Fruit fly (Drosophila melanogaster) whole organism, embryonic: ENCODE results near the gene CG32281.

Experiments used
- BtbVII ChIP-seq: fragments of 200-800 bp; sonication (Bioruptor generic); optimal IDR thresholded peaks from 3 replicates; lab custom pipeline; 2017; ENCODE audit warnings: missing biosample characterization, mild to moderate bottlenecking, missing genetic modification characterization
- CG10209 ChIP-seq: fragments of 200-800 bp; sonication (Bioruptor generic); optimal IDR thresholded peaks from 3 replicates; lab custom pipeline; 2017; ENCODE audit warnings: missing biosample characterization, mild to moderate bottlenecking, missing genetic modification characterization, missing genetic modification reagents
- CG10431 ChIP-seq: fragments of 200-800 bp; sonication (Bioruptor generic); optimal IDR thresholded peaks from 3 replicates; lab custom pipeline; 2018; ENCODE audit warnings: missing biosample characterization, mild to moderate bottlenecking, missing genetic modification characterization
- CG10543 ChIP-seq: fragments of 200-800 bp; sonication (Bioruptor generic); optimal IDR thresholded peaks from 3 replicates; lab custom pipeline; 2017; ENCODE audit warnings: missing biosample characterization, mild to moderate bottlenecking, missing genetic modification characterization, moderate library complexity
- CG12769 ChIP-seq: fragments of 200-800 bp; sonication (Bioruptor generic); optimal IDR thresholded peaks from 2 replicates; lab custom pipeline; 2019; ENCODE audit warnings: missing biosample characterization, mild to moderate bottlenecking, missing genetic modification characterization, moderate library complexity
- CG14050 ChIP-seq: fragments of 200-800 bp; sonication (Bioruptor generic); IDR thresholded peaks from 3 replicates; pipeline ENCODE4 v1.3.6; 2022; ENCODE audit warnings: missing biosample characterization, missing genetic modification characterization
- CG1603 ChIP-seq: fragments of 200-800 bp; sonication (Bioruptor generic); optimal IDR thresholded peaks from 2 replicates; lab custom pipeline; 2019; ENCODE audit warnings: missing biosample characterization, mild to moderate bottlenecking, missing genetic modification characterization, moderate library complexity
- CG16813 ChIP-seq: fragments of 200-800 bp; sonication (Bioruptor generic); IDR thresholded peaks from 3 replicates; pipeline ENCODE4 v1.3.6; 2022; ENCODE audit warnings: missing biosample characterization, missing genetic modification characterization; ENCODE audit not compliant: partially characterized antibody
- CG17359 ChIP-seq: fragments of 200-800 bp; sonication (Bioruptor generic); optimal IDR thresholded peaks from 3 replicates; lab custom pipeline; 2018; ENCODE audit warnings: missing biosample characterization, mild to moderate bottlenecking, missing genetic modification characterization, moderate library complexity
- CG17361 ChIP-seq: fragments of 200-800 bp; sonication (Bioruptor generic); IDR thresholded peaks from 3 replicates; pipeline ENCODE4 v1.3.6; 2022; ENCODE audit warnings: missing biosample characterization, missing genetic modification characterization
- CG17568 ChIP-seq: fragments of 200-800 bp; sonication (Bioruptor generic); optimal IDR thresholded peaks from 2 replicates; lab custom pipeline; 2018; ENCODE audit warnings: missing biosample characterization, mild to moderate bottlenecking, missing genetic modification characterization, moderate library complexity
- CG18599 ChIP-seq: fragments of 200-800 bp; sonication (Bioruptor generic); optimal IDR thresholded peaks from 3 replicates; lab custom pipeline; 2017; ENCODE audit warnings: missing biosample characterization, missing genetic modification characterization, mild to moderate bottlenecking, moderate library complexity, missing genetic modification reagents
- CG31365 ChIP-seq: fragments of 200-800 bp; sonication (Bioruptor generic); optimal IDR thresholded peaks from 2 replicates; lab custom pipeline; 2018; ENCODE audit warnings: missing biosample characterization, mild to moderate bottlenecking, missing genetic modification characterization
- CG32772 ChIP-seq: fragments of 200-800 bp; sonication (Bioruptor generic); IDR thresholded peaks from 2 replicates; pipeline ENCODE4 v1.3.6; 2022; ENCODE audit warnings: missing biosample characterization, missing genetic modification characterization
- CG34376 ChIP-seq: fragments of 200-800 bp; sonication (Bioruptor generic); optimal IDR thresholded peaks from 2 replicates; lab custom pipeline; 2018; ENCODE audit warnings: missing biosample characterization, mild to moderate bottlenecking, missing genetic modification characterization
- CG4360 ChIP-seq: fragments of 200-800 bp; sonication (Bioruptor generic); IDR thresholded peaks from 2 replicates; pipeline ENCODE4 v1.3.6; 2022; ENCODE audit warnings: missing biosample characterization, missing genetic modification characterization
- CG4617 ChIP-seq: fragments of 200-800 bp; sonication (Bioruptor generic); optimal IDR thresholded peaks from 3 replicates; lab custom pipeline; 2016; ENCODE audit warnings: missing biosample characterization, missing genetic modification characterization, borderline replicate concordance
- CG6683 ChIP-seq: fragments of 200-800 bp; sonication (Bioruptor generic); optimal IDR thresholded peaks from 2 replicates; lab custom pipeline; 2017; ENCODE audit warnings: missing biosample characterization, mild to moderate bottlenecking, missing genetic modification characterization, missing genetic modification reagents
- CG8290 ChIP-seq, 3 experiments: fragments of 200-800 bp; sonication (Bioruptor generic); optimal IDR thresholded peaks; 2 replicates each; lab custom pipeline; 2016 to 2019; ENCODE audit warnings: missing biosample characterization in 3 of 3, missing genetic modification characterization in 3 of 3, mild to moderate bottlenecking in 2 of 3, moderate library complexity in 1 of 3
- GATAe ChIP-seq: fragments of 200-800 bp; sonication (Bioruptor generic); conservative IDR thresholded peaks from 2 replicates; pipeline ENCODE4 v1.3.6; 2022; ENCODE audit warnings: missing biosample characterization, missing genetic modification characterization
- HLH4C ChIP-seq: fragments of 200-800 bp; sonication (Bioruptor generic); IDR thresholded peaks from 3 replicates; pipeline ENCODE4 v1.3.6; 2022; ENCODE audit warnings: missing biosample characterization, missing genetic modification characterization; ENCODE audit not compliant: partially characterized antibody
- MESR4 ChIP-seq: fragments of 200-800 bp; sonication (Bioruptor generic); optimal IDR thresholded peaks from 2 replicates; lab custom pipeline; 2018; ENCODE audit warnings: missing biosample characterization, mild to moderate bottlenecking, missing genetic modification characterization, moderate library complexity
- Med ChIP-seq: fragments of 200-800 bp; sonication (Bioruptor generic); peaks from one replicate; lab custom pipeline; 2016; ENCODE audit warnings: missing biosample characterization, missing genetic modification characterization, mild to moderate bottlenecking, inconsistent platforms, moderate library complexity
- Pdp1 ChIP-seq, 2 experiments: fragments of 200-800 bp; sonication (Bioruptor generic); optimal IDR thresholded peaks; 3 replicates each; lab custom pipeline; 2016; ENCODE audit warnings: missing biosample characterization in 2 of 2, missing genetic modification characterization in 2 of 2, mild to moderate bottlenecking in 1 of 2, moderate library complexity in 1 of 2
- Rx ChIP-seq: fragments of 200-800 bp; sonication (Bioruptor generic); IDR thresholded peaks from 2 replicates; pipeline ENCODE4 v1.3.6; 2022; ENCODE audit warnings: missing biosample characterization, missing genetic modification characterization
- Xbp1 ChIP-seq: fragments of 200-800 bp; sonication (Bioruptor generic); optimal IDR thresholded peaks from 3 replicates; lab custom pipeline; 2016; ENCODE audit warnings: missing biosample characterization, mild to moderate bottlenecking, missing genetic modification characterization
- bsh ChIP-seq, 2 experiments: fragments of 200-800 bp; sonication (Bioruptor generic); optimal IDR thresholded peaks; 2 replicates each; lab custom pipeline; 2017 to 2018; ENCODE audit warnings: mild to moderate bottlenecking in 2 of 2, missing biosample characterization in 2 of 2, missing genetic modification characterization in 2 of 2, moderate library complexity in 1 of 2
- chinmo ChIP-seq: fragments of 200-800 bp; sonication (Bioruptor generic); IDR thresholded peaks from 4 replicates; pipeline ENCODE4 v1.3.6; 2022; ENCODE audit warnings: missing biosample characterization, missing genetic modification characterization; ENCODE audit not compliant: partially characterized antibody
- chm ChIP-seq: fragments of 200-800 bp; sonication (Bioruptor generic); IDR thresholded peaks from 2 replicates; pipeline ENCODE4 v1.3.6; 2022; ENCODE audit warnings: missing biosample characterization, missing genetic modification characterization
- crol ChIP-seq: fragments of 200-800 bp; sonication (Bioruptor generic); IDR thresholded peaks from 2 replicates; pipeline ENCODE4 v1.3.6; 2022; ENCODE audit warnings: missing biosample characterization, missing genetic modification characterization
- cwo ChIP-seq: fragments of 200-800 bp; sonication (Bioruptor generic); optimal IDR thresholded peaks from 3 replicates; lab custom pipeline; 2017; ENCODE audit warnings: missing biosample characterization, missing genetic modification characterization, mild to moderate bottlenecking, moderate library complexity, missing genetic modification reagents
- exex ChIP-seq: fragments of 200-800 bp; sonication (Bioruptor generic); optimal IDR thresholded peaks from 4 replicates; lab custom pipeline; 2018; ENCODE audit warnings: missing biosample characterization, mild to moderate bottlenecking, missing genetic modification characterization, moderate library complexity
- ftz-f1 ChIP-seq: fragments of 200-800 bp; sonication (Bioruptor generic); optimal IDR thresholded peaks from 2 replicates; lab custom pipeline; 2016; ENCODE audit warnings: missing biosample characterization, missing genetic modification characterization
- grn ChIP-seq: fragments of 200-800 bp; sonication (Bioruptor generic); optimal IDR thresholded peaks from 3 replicates; lab custom pipeline; 2017; ENCODE audit warnings: missing biosample characterization, missing genetic modification characterization
- hbn ChIP-seq: fragments of 200-800 bp; sonication (Bioruptor generic); IDR thresholded peaks from 2 replicates; pipeline ENCODE4 v1.3.6; 2022; ENCODE audit warnings: missing biosample characterization, missing genetic modification characterization; ENCODE audit not compliant: partially characterized antibody
- lab ChIP-seq: fragments of 200-800 bp; sonication (Bioruptor generic); optimal IDR thresholded peaks from 3 replicates; lab custom pipeline; 2017; ENCODE audit warnings: missing biosample characterization, missing genetic modification characterization, mild to moderate bottlenecking, moderate library complexity, missing genetic modification reagents
- luna ChIP-seq: fragments of 200-800 bp; sonication (Bioruptor generic); optimal IDR thresholded peaks from 2 replicates; lab custom pipeline; 2016; ENCODE audit warnings: missing biosample characterization, missing genetic modification characterization
- mirr ChIP-seq: fragments of 200-800 bp; sonication (Bioruptor generic); optimal IDR thresholded peaks from 3 replicates; lab custom pipeline; 2018; ENCODE audit warnings: missing biosample characterization, mild to moderate bottlenecking, missing genetic modification characterization
- nau ChIP-seq: fragments of 200-800 bp; sonication (Bioruptor generic); optimal IDR thresholded peaks from 3 replicates; lab custom pipeline; 2017; ENCODE audit warnings: missing biosample characterization, mild to moderate bottlenecking, missing genetic modification characterization, missing genetic modification reagents
- sens-2 ChIP-seq: fragments of 200-800 bp; sonication (Bioruptor generic); IDR thresholded peaks from 2 replicates; pipeline ENCODE4 v1.3.6; 2022; ENCODE audit warnings: missing biosample characterization, missing genetic modification characterization
- seq ChIP-seq: fragments of 200-800 bp; sonication (Bioruptor generic); IDR thresholded peaks from 2 replicates; pipeline ENCODE4 v1.3.6; 2022; ENCODE audit warnings: missing biosample characterization, missing genetic modification characterization
- sug ChIP-seq: fragments of 200-800 bp; optimal IDR thresholded peaks from 2 replicates; lab custom pipeline; 2019; ENCODE audit warnings: missing biosample characterization, mild to moderate bottlenecking, missing genetic modification characterization, moderate library complexity
- toy ChIP-seq: fragments of 200-800 bp; sonication (Bioruptor generic); IDR thresholded peaks from 2 replicates; pipeline ENCODE4 v1.3.6; 2022; ENCODE audit warnings: missing biosample characterization, missing genetic modification characterization
- trh ChIP-seq: fragments of 200-800 bp; sonication (Bioruptor generic); optimal IDR thresholded peaks from 2 replicates; lab custom pipeline; 2016; ENCODE audit warnings: missing biosample characterization, missing genetic modification characterization
- wdn ChIP-seq: fragments of 200-800 bp; sonication (Bioruptor generic); IDR thresholded peaks from 2 replicates; pipeline ENCODE4 v1.3.6; 2022; ENCODE audit warnings: missing biosample characterization, missing genetic modification characterization

The CG32281 gene

dm6 chr3L:3141411-3141810 lies 27.8 kb upstream of the CG32281 start (continued):
- TF ChIP-seq CG16813 (GFP tag; lab: Robert Waterston, UW) (no peak), bsh (GFP tag; optimal IDR thresholded peaks at IDR 0.05; lab: Kevin White, UChicago) (peak in 1 of 2 experiments; percentile 61), cwo (GFP tag; lab: Kevin White, UChicago) (no peak), seq (GFP tag; lab: Robert Waterston, UW) (no peak), CG17359 (no peak), sens-2 (GFP tag; lab: Robert Waterston, UW) (no peak), trh (GFP tag; lab: Kevin White, UChicago) (no peak)

- TF ChIP-seq toy (GFP tag; lab: Robert Waterston, UW) (no peak), chinmo (GFP tag; lab: Robert Waterston, UW) (0 out of 4 replicates have a peak, but pooled peaks have one; percentile 58), GATAe (GFP tag; lab: Robert Waterston, UW) (no peak), ftz-f1 (GFP tag; lab: Kevin White, UChicago) (peak; percentile 3), CG31365 (tag; lab: Kevin White, UChicago) (no peak), Xbp1 (GFP tag; lab: Kevin White, UChicago) (peak; percentile 57), chm (0 out of 2 replicates have a peak, but pooled peaks have one; percentile 14), CG12769 (peak; percentile 30), sug (peak; percentile 57), luna (GFP tag; lab: Kevin White, UChicago) (no peak), Med (peak; percentile 74), exex (tag; lab: Kevin White, UChicago) (peak; percentile 64), hbn (GFP tag; lab: Robert Waterston, UW) (0 out of 2 replicates have a peak, but pooled peaks have one; percentile 13), CG10431 (GFP tag; lab: Kevin White, UChicago) (no peak), Pdp1 (GFP tag; optimal IDR thresholded peaks at IDR 0.05; lab: Kevin White, UChicago) (peak in 1 of 2 experiments; percentile 26), HLH4C (GFP tag; lab: Robert Waterston, UW) (0 out of 3 replicates have a peak, but pooled peaks have one; percentile 16), CG4617 (GFP tag; lab: Kevin White, UChicago) (peak; percentile 46), CG17361 (GFP tag; lab: Robert Waterston, UW) (no peak), MESR4 (peak; percentile 73), grn (GFP tag; lab: Kevin White, UChicago) (peak; percentile 34), nau (GFP tag; lab: Kevin White, UChicago) (no peak), CG8290 (GFP tag; optimal IDR thresholded peaks at IDR 0.05; lab: Kevin White, UChicago) (no peak), CG8290 (tag; optimal IDR thresholded peaks at IDR 0.05; lab: Kevin White, UChicago) (peak in 1 of 2 experiments; percentile 17), CG34376 (GFP tag; lab: Kevin White, UChicago) (peak; percentile 78), lab (GFP tag; lab: Kevin White, UChicago) (peak; percentile 8), CG6683 (no peak), CG10543 (GFP tag; lab: Kevin White, UChicago) (peak; percentile 55), Rx (GFP tag; lab: Robert Waterston, UW) (0 out of 2 replicates have a peak, but pooled peaks have one; percentile 14), CG18599 (GFP tag; lab: Kevin White, UChicago) (peak; percentile 1), wdn (GFP tag; lab: Robert Waterston, UW) (no peak), CG17568 (GFP tag; lab: Kevin White, UChicago) (peak; percentile 1), mirr (GFP tag; lab: Kevin White, UChicago) (peak; percentile 49), CG1603 (tag; lab: Kevin White, UChicago) (no peak), crol (GFP tag; lab: Robert Waterston, UW) (peak; percentile 47; the same call in 1 of the 2 replicates), CG14050 (no peak), CG10209 (GFP tag; lab: Kevin White, UChicago) (no peak), CG32772 (GFP tag; lab: Robert Waterston, UW) (no peak), CG4360 (GFP tag; lab: Robert Waterston, UW) (peak; percentile 72), BtbVII (GFP tag; lab: Kevin White, UChicago) (peak; percentile 11)
These were observed 26.4 kb upstream of the CG32281 start for dm6 chr3L:3142516-3143382.
